Worm (Caenorhabditis elegans) whole organism, late embryonic: ENCODE measurements around the gene zipt-7.2.

Experiments
- C08G9.2 ChIP-seq: sonication (generic microtip); optimal IDR thresholded peaks from 2 replicates; lab custom pipeline; 2016; ENCODE audit warnings: mild to moderate bottlenecking, missing genetic modification characterization, moderate library complexity, missing compliant biosample characterization
- C38D4.7 ChIP-seq: fragments of 200-800 bp; sonication (Bioruptor generic); optimal IDR thresholded peaks from 2 replicates; lab custom pipeline; 2018; ENCODE audit warnings: mild to moderate bottlenecking, missing genetic modification characterization, moderate library complexity, missing compliant biosample characterization
- F13H6.1 ChIP-seq: sonication (generic microtip); optimal IDR thresholded peaks from 2 replicates; lab custom pipeline; 2016; ENCODE audit warnings: missing genetic modification characterization, missing compliant biosample characterization
- T23F11.4 ChIP-seq: fragments of 200-800 bp; sonication (Bioruptor generic); optimal IDR thresholded peaks from 2 replicates; lab custom pipeline; 2018; ENCODE audit warnings: mild to moderate bottlenecking, missing genetic modification characterization, missing compliant biosample characterization
- Y22D7AL.16 ChIP-seq: sonication (generic microtip); optimal IDR thresholded peaks from 2 replicates; lab custom pipeline; 2016; ENCODE audit warnings: missing genetic modification characterization, missing compliant biosample characterization
- ceh-14 ChIP-seq: sonication (generic microtip); optimal IDR thresholded peaks from 2 replicates; lab custom pipeline; 2016; ENCODE audit warnings: missing genotype, missing genetic modification characterization, missing compliant biosample characterization
- ceh-18 ChIP-seq: sonication (generic microtip); optimal IDR thresholded peaks from 2 replicates; lab custom pipeline; 2016; ENCODE audit warnings: missing genetic modification characterization, missing compliant biosample characterization
- ceh-2 ChIP-seq: sonication (generic microtip); optimal IDR thresholded peaks from 2 replicates; lab custom pipeline; 2016; ENCODE audit warnings: missing genotype, missing genetic modification characterization, missing compliant biosample characterization
- ceh-31 ChIP-seq: sonication (generic microtip); optimal IDR thresholded peaks from 2 replicates; lab custom pipeline; 2016; ENCODE audit warnings: missing genetic modification characterization, missing compliant biosample characterization
- ceh-34 ChIP-seq: sonication (generic microtip); optimal IDR thresholded peaks from 2 replicates; lab custom pipeline; 2016; ENCODE audit warnings: mild to moderate bottlenecking, missing genetic modification characterization, missing compliant biosample characterization
- ceh-45 ChIP-seq: fragments of 200-800 bp; sonication (Bioruptor generic); IDR thresholded peaks from 2 replicates; pipeline ENCODE4 v1.3.6; 2022; ENCODE audit warnings: missing genetic modification reagents, missing genetic modification characterization, missing compliant biosample characterization
- ceh-48 ChIP-seq: sonication (generic microtip); optimal IDR thresholded peaks from 2 replicates; lab custom pipeline; 2016; ENCODE audit warnings: missing genetic modification characterization, inconsistent platforms, missing compliant biosample characterization
- ceh-6 ChIP-seq: fragments of 200-800 bp; sonication (Bioruptor generic); optimal IDR thresholded peaks from 2 replicates; lab custom pipeline; 2018; ENCODE audit warnings: mild to moderate bottlenecking, missing genetic modification characterization, missing compliant biosample characterization
- ceh-9 ChIP-seq: sonication (generic microtip); optimal IDR thresholded peaks from 2 replicates; lab custom pipeline; 2016; ENCODE audit warnings: mild to moderate bottlenecking, missing genetic modification characterization, inconsistent platforms, missing compliant biosample characterization
- che-1 ChIP-seq: sonication (generic microtip); optimal IDR thresholded peaks from 2 replicates; lab custom pipeline; 2016; ENCODE audit warnings: mild to moderate bottlenecking, missing genetic modification characterization, missing compliant biosample characterization
- dmd-4 ChIP-seq: sonication (generic microtip); optimal IDR thresholded peaks from 2 replicates; lab custom pipeline; 2016; ENCODE audit warnings: borderline replicate concordance, missing genetic modification characterization, missing compliant biosample characterization
- dve-1 ChIP-seq: sonication (generic microtip); optimal IDR thresholded peaks from 2 replicates; lab custom pipeline; 2017; ENCODE audit warnings: antibody characterized with exemption, mild to moderate bottlenecking, missing genetic modification characterization, missing compliant biosample characterization
- elt-2 ChIP-seq: sonication (generic microtip); optimal IDR thresholded peaks from 2 replicates; lab custom pipeline; 2016; ENCODE audit warnings: missing genetic modification reagents, missing genetic modification characterization, missing compliant biosample characterization
- elt-4 ChIP-seq: sonication (generic microtip); optimal IDR thresholded peaks from 2 replicates; lab custom pipeline; 2016; ENCODE audit warnings: missing genetic modification characterization, missing compliant biosample characterization
- ets-4 ChIP-seq: sonication (generic microtip); optimal IDR thresholded peaks from 2 replicates; lab custom pipeline; 2016; ENCODE audit warnings: missing genetic modification characterization, missing compliant biosample characterization
- fax-1 ChIP-seq: sonication (generic microtip); optimal IDR thresholded peaks from 2 replicates; lab custom pipeline; 2016; ENCODE audit warnings: missing genotype, missing genetic modification characterization, missing compliant biosample characterization
- fkh-10 ChIP-seq: fragments of 150-350 bp; optimal IDR thresholded peaks from 2 replicates; lab custom pipeline; 2014; ENCODE audit warnings: missing biosample characterization, missing genetic modification reagents, missing genetic modification characterization
- gmeb-2 ChIP-seq: sonication (generic microtip); optimal IDR thresholded peaks from 2 replicates; lab custom pipeline; 2016; ENCODE audit warnings: missing genetic modification characterization, inconsistent platforms, missing compliant biosample characterization
- hlh-30 ChIP-seq: sonication (generic microtip); optimal IDR thresholded peaks from 2 replicates; lab custom pipeline; 2017; ENCODE audit warnings: antibody characterized with exemption, missing genetic modification characterization, missing compliant biosample characterization; ENCODE audit not compliant: insufficient read depth
- hlh-6 ChIP-seq: sonication (generic microtip); optimal IDR thresholded peaks from 2 replicates; lab custom pipeline; 2016; ENCODE audit warnings: missing genotype, missing genetic modification characterization, missing compliant biosample characterization
- hlh-8 ChIP-seq: sonication (generic microtip); optimal IDR thresholded peaks from 2 replicates; lab custom pipeline; 2016; ENCODE audit warnings: missing genotype, missing genetic modification characterization, missing compliant biosample characterization
- lim-6 ChIP-seq: sonication (generic microtip); optimal IDR thresholded peaks from 2 replicates; lab custom pipeline; 2016; ENCODE audit warnings: missing genetic modification characterization, missing compliant biosample characterization
- lin-11 ChIP-seq: fragments of 200-800 bp; sonication (Bioruptor generic); optimal IDR thresholded peaks from 2 replicates; lab custom pipeline; 2018; ENCODE audit warnings: mild to moderate bottlenecking, missing genetic modification characterization, missing compliant biosample characterization
- madf-2 ChIP-seq: sonication (generic microtip); optimal IDR thresholded peaks from 2 replicates; lab custom pipeline; 2017; ENCODE audit warnings: missing genetic modification characterization, missing compliant biosample characterization
- nfya-1 ChIP-seq: sonication (generic microtip); optimal IDR thresholded peaks from 2 replicates; lab custom pipeline; 2017; ENCODE audit warnings: missing genetic modification characterization, mild to moderate bottlenecking, missing compliant biosample characterization, antibody characterized with exemption, moderate library complexity
- odd-2 ChIP-seq: sonication (generic microtip); optimal IDR thresholded peaks from 2 replicates; lab custom pipeline; 2017; ENCODE audit warnings: antibody characterized with exemption, mild to moderate bottlenecking, missing genetic modification characterization, missing compliant biosample characterization
- pat-9 ChIP-seq: fragments of 200-800 bp; sonication (Bioruptor generic); optimal IDR thresholded peaks from 2 replicates; lab custom pipeline; 2018; ENCODE audit warnings: mild to moderate bottlenecking, missing genetic modification characterization, moderate library complexity, missing compliant biosample characterization
- pax-1 ChIP-seq: fragments of 150-350 bp; optimal IDR thresholded peaks from 2 replicates; lab custom pipeline; 2014; ENCODE audit warnings: missing biosample characterization, missing genetic modification characterization
- pha-4 ChIP-seq: fragments of 150-350 bp; optimal IDR thresholded peaks from 2 replicates; lab custom pipeline; 2018; ENCODE audit warnings: missing biosample characterization, missing genetic modification reagents, missing genetic modification characterization
- pqm-1 ChIP-seq: sonication (generic microtip); optimal IDR thresholded peaks from 2 replicates; lab custom pipeline; 2016; ENCODE audit warnings: missing genetic modification characterization, missing compliant biosample characterization
- ref-2 ChIP-seq: sonication (generic microtip); optimal IDR thresholded peaks from 2 replicates; lab custom pipeline; 2016; ENCODE audit warnings: missing genetic modification characterization, missing compliant biosample characterization
- rnt-1 ChIP-seq: sonication (generic microtip); optimal IDR thresholded peaks from 2 replicates; lab custom pipeline; 2016; ENCODE audit warnings: missing genetic modification characterization, missing compliant biosample characterization
- sdc-2 ChIP-seq: sonication (generic microtip); optimal IDR thresholded peaks from 2 replicates; lab custom pipeline; 2016; ENCODE audit warnings: missing genotype, missing genetic modification characterization, missing compliant biosample characterization
- sox-2 ChIP-seq: fragments of 200-800 bp; sonication (Bioruptor generic); IDR thresholded peaks from 2 replicates; pipeline ENCODE4 v1.3.6; 2022; ENCODE audit warnings: missing genetic modification reagents, missing genetic modification characterization, missing compliant biosample characterization
- sox-4 ChIP-seq: sonication (generic microtip); optimal IDR thresholded peaks from 2 replicates; lab custom pipeline; 2017; ENCODE audit warnings: mild to moderate bottlenecking, missing genetic modification characterization, inconsistent platforms, missing compliant biosample characterization
- syd-9 ChIP-seq: sonication (generic microtip); optimal IDR thresholded peaks from 2 replicates; lab custom pipeline; 2016; ENCODE audit warnings: mild to moderate bottlenecking, missing genetic modification characterization, moderate library complexity, missing compliant biosample characterization
- tbx-2 ChIP-seq: sonication (generic microtip); optimal IDR thresholded peaks from 2 replicates; lab custom pipeline; 2016; ENCODE audit warnings: missing genetic modification characterization, missing compliant biosample characterization
- ttx-3 ChIP-seq: sonication (generic microtip); optimal IDR thresholded peaks from 2 replicates; lab custom pipeline; 2016; ENCODE audit warnings: missing genetic modification reagents, missing genetic modification characterization, missing compliant biosample characterization
- unc-3 ChIP-seq, 2 experiments: fragments of 200-800 bp in 1 of 2; sonication (Bioruptor generic) in 1 of 2; sonication (generic microtip) in 1 of 2; conservative IDR thresholded peaks in 1 of 2; optimal IDR thresholded peaks in 1 of 2; 2 replicates each; pipeline versions ENCODE4 v1.3.6 to Lab custom; 2016 to 2022; ENCODE audit warnings: missing compliant biosample characterization in 2 of 2, missing genetic modification characterization in 2 of 2, missing genetic modification reagents in 1 of 2

The zipt-7.2 gene

DNA sequence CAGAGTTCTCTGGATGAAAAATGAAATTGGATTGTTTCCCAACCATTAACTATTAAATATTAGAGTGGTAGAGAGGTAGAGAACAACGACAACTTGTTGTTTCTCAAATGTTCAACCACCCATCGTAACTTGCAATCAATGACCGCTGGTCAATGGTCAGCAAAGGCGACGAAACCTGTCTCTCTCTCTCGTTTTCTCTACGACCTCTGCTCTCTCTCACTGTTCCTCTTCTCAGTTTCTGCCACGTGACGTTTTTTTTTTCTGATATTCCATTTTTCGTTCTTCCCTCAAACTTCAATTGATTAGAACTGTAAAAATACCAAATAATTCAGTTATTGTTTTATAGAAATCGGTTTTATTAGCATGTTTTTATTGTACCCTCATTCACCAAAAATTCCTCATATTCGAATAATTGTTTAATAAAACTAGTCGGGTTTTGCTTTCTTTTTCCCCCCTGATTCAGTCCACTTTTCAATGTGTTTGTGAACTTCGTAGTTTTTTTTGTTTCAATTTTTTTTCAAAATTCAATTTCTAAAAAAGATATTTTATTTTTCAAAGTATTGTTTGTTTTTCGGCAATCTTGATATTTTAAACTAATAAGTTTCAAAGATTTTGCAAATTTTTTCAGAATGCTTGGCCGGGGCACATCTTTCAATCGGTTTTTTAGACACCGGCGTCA, 10.6 kb downstream of the zipt-7.2 start, which contains the start of gene suox-1:
suox-1 (plus strand) TSS at position 629 of the 679 bp plus-strand sequence.
- no peak for TF ChIP-seq ceh-48
- peak; percentile 34 for TF ChIP-seq hlh-30 (tag; lab: Kevin White, UChicago)

- TF ChIP-seq che-1 (no peak), lim-6 (tag; lab: Kevin White, UChicago) (no peak), dmd-4 (no peak), fax-1 (tag; lab: Kevin White, UChicago) (no peak), dve-1 (tag; lab: Kevin White, UChicago) (no peak), ttx-3 (tag; lab: Kevin White, UChicago) (no peak), elt-4 (tag; lab: Kevin White, UChicago) (no peak), hlh-6 (tag; lab: Kevin White, UChicago) (no peak), pax-1 (no peak)
These were observed 13.5 kb downstream of the zipt-7.2 start for ce11 chrX:15494154-15494553.

DNA sequence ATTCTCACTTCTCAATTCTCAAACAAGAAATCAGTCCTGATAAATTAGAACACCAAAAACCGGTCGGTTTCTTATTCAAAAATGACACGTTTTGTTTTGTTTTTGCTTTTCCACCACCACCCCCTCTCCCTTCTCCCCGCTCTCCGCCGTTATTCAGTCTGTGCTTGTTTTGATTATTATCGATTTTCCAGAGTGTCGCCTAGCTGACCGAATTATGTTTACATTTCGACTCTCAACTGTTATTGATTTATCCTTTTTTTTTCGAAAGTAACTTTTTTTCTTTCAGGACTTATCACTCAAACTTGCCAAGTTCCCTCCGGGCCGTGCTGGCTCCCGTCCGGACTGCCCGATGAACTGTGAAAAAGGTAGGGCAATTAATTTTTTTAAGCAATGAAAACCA, 14.4 kb downstream of the zipt-7.2 start, which contains the start of gene gob-1:
gob-1 (plus strand) TSS at position 281 of the 400 bp plus-strand sequence.
- TF ChIP-seq pat-9 (no peak), lim-6 (tag; lab: Kevin White, UChicago) (no peak), F13H6.1 (tag; lab: Kevin White, UChicago) (no peak), che-1 (no peak), pha-4 (tag; lab: Kevin White, UChicago) (no peak), Y22D7AL.16 (no peak)
- TF ChIP-seq, all 69 proteins: peak for 0

- TF ChIP-seq Y22D7AL.16: peak; percentile 12
- TF ChIP-seq ttx-3 (tag; lab: Kevin White, UChicago): peak; percentile 26
- TF ChIP-seq syd-9: peak; percentile 19
- peak; percentile 22 for TF ChIP-seq gmeb-2 (tag; lab: Kevin White, UChicago)
- TF ChIP-seq sdc-2 (tag; lab: Kevin White, UChicago): peak; percentile 19
- 0 out of 2 replicates have a peak, but pooled peaks have one; percentile 39 for TF ChIP-seq unc-3 (GFP tag; conservative IDR thresholded peaks at IDR 0.05; lab: Robert Waterston, UW)
- no peak for TF ChIP-seq unc-3 (tag; optimal IDR thresholded peaks at IDR 0.05; lab: Kevin White, UChicago)
- TF ChIP-seq T23F11.4 (GFP tag; lab: Kevin White, UChicago): peak; percentile 21
- TF ChIP-seq ceh-2 (tag; lab: Kevin White, UChicago): peak; percentile 1
- peak; percentile 9 for TF ChIP-seq dve-1 (tag; lab: Kevin White, UChicago)
- peak; percentile 9 for TF ChIP-seq rnt-1 (tag; lab: Kevin White, UChicago)
- TF ChIP-seq ceh-34: peak; percentile 75
- peak; percentile 34 for TF ChIP-seq sox-4 (tag; lab: Kevin White, UChicago)
- TF ChIP-seq nfya-1 (tag; lab: Kevin White, UChicago): peak; percentile 64
- peak; percentile 20 for TF ChIP-seq C08G9.2
- TF ChIP-seq ref-2: no peak
- no peak for TF ChIP-seq odd-2 (tag; lab: Kevin White, UChicago)
- TF ChIP-seq ceh-45 (GFP tag; lab: Robert Waterston, UW): 0 out of 2 replicates have a peak, but pooled peaks have one; percentile 34
- TF ChIP-seq lin-11 (tag; lab: Kevin White, UChicago): peak; percentile 7
- TF ChIP-seq madf-2 (tag; lab: Kevin White, UChicago): peak; percentile 14
- TF ChIP-seq ceh-6: peak; percentile 50
- TF ChIP-seq ceh-14 (tag; lab: Kevin White, UChicago): peak; percentile 3
- TF ChIP-seq hlh-8 (tag; lab: Kevin White, UChicago): no peak
- TF ChIP-seq C38D4.7 (GFP tag; lab: Kevin White, UChicago): no peak
- peak; percentile 46 for TF ChIP-seq ceh-48
- TF ChIP-seq pqm-1 (tag; lab: Kevin White, UChicago): no peak
- TF ChIP-seq fkh-10: no peak
- TF ChIP-seq ceh-9 (tag; lab: Kevin White, UChicago): no peak
- peak; percentile 42; the same call in 1 of the 2 replicates for TF ChIP-seq sox-2 (GFP tag; lab: Robert Waterston, UW)
- TF ChIP-seq pat-9: no peak
- peak; percentile 53 for TF ChIP-seq elt-2 (tag; lab: Kevin White, UChicago)
- peak; percentile 25 for TF ChIP-seq che-1
- peak; percentile 70 for TF ChIP-seq tbx-2 (tag; lab: Kevin White, UChicago)
- TF ChIP-seq ceh-18: peak; percentile 65
- no peak for TF ChIP-seq ets-4 (tag; lab: Kevin White, UChicago)
- TF ChIP-seq ceh-31 (tag; lab: Kevin White, UChicago): peak; percentile 55
These were observed 14.9 kb downstream of the zipt-7.2 start for ce11 chrX:15492759-15493158.
